Fruit fly (Drosophila melanogaster) whole organism: ENCODE measurements around the gene PIG-Wb.

Experiments used
- CG8478 ChIP-seq: fragments of >200 bp; optimal IDR thresholded peaks from 2 replicates; lab custom pipeline; 2018; ENCODE audit warnings: inconsistent platforms
- EcR ChIP-seq, 2 experiments: fragments of >200 bp; optimal IDR thresholded peaks; 2 replicates each; lab custom pipeline; 2017; ENCODE audit warnings: missing biosample characterization in 2 of 2, missing genetic modification characterization in 2 of 2, missing genetic modification reagents in 2 of 2
- psq ChIP-seq: fragments of >200 bp; optimal IDR thresholded peaks from 2 replicates; lab custom pipeline; 2017
- usp ChIP-seq: fragments of >200 bp; optimal IDR thresholded peaks from 2 replicates; lab custom pipeline; 2017; ENCODE audit warnings: missing biosample characterization, missing genetic modification characterization, mixed read lengths

- TF ChIP-seq EcR (GFP tag; optimal IDR thresholded peaks at IDR 0.05; lab: Kevin White, UChicago) (no peak), psq (no peak), CG8478 (lab: Kevin White, UChicago) (no peak), usp (GFP tag; lab: Kevin White, UChicago) (no peak)
Observed at dm6 chr3L:1754935-1755334, 17.0 kb upstream of the PIG-Wb start.
